Fruit fly (Drosophila melanogaster) whole organism, embryonic: ENCODE measurements around the gene CG15894.

Source experiments
- B-H1 ChIP-seq: fragments of 200-800 bp; sonication (Bioruptor generic); IDR thresholded peaks from 3 replicates; pipeline ENCODE4 v1.3.6; 2022; ENCODE audit warnings: missing biosample characterization, missing genetic modification characterization
- BEAF-32 ChIP-seq: fragments of 200-800 bp; sonication (Bioruptor generic); optimal IDR thresholded peaks from 3 replicates; lab custom pipeline; 2017; ENCODE audit warnings: missing biosample characterization, missing genetic modification characterization, mild to moderate bottlenecking, moderate library complexity, missing genetic modification reagents
- Bgb ChIP-seq: fragments of 200-800 bp; sonication (Bioruptor generic); IDR thresholded peaks from 2 replicates; pipeline ENCODE4 v1.3.6; 2022; ENCODE audit warnings: missing biosample characterization, missing genetic modification characterization; ENCODE audit not compliant: partially characterized antibody
- CG1024 ChIP-seq: fragments of 200-800 bp; sonication (Bioruptor generic); IDR thresholded peaks from 2 replicates; pipeline ENCODE4 v1.3.6; 2022; ENCODE audit warnings: missing biosample characterization, missing genetic modification characterization
- CG10543 ChIP-seq: fragments of 200-800 bp; sonication (Bioruptor generic); optimal IDR thresholded peaks from 3 replicates; lab custom pipeline; 2017; ENCODE audit warnings: missing biosample characterization, mild to moderate bottlenecking, missing genetic modification characterization, moderate library complexity
- CG11085 ChIP-seq: fragments of 200-800 bp; sonication (Bioruptor generic); IDR thresholded peaks from 2 replicates; pipeline ENCODE4 v1.3.6; 2022; ENCODE audit warnings: missing biosample characterization, missing genetic modification characterization
- CG12391 ChIP-seq: fragments of 200-800 bp; sonication (Bioruptor generic); optimal IDR thresholded peaks from 3 replicates; lab custom pipeline; 2018; ENCODE audit warnings: missing biosample characterization, mild to moderate bottlenecking, missing genetic modification characterization, moderate library complexity
- CG14667 ChIP-seq: fragments of 200-800 bp; sonication (Bioruptor generic); IDR thresholded peaks from 2 replicates; pipeline ENCODE4 v1.3.6; 2022; ENCODE audit warnings: missing biosample characterization, missing genetic modification characterization
- CG15479 ChIP-seq: fragments of 200-800 bp; sonication (Bioruptor generic); optimal IDR thresholded peaks from 3 replicates; lab custom pipeline; 2019; ENCODE audit warnings: missing biosample characterization, mild to moderate bottlenecking, missing genetic modification characterization, moderate library complexity
- CG15514 ChIP-seq: fragments of 200-800 bp; sonication (Bioruptor generic); optimal IDR thresholded peaks from 3 replicates; lab custom pipeline; 2017; ENCODE audit warnings: missing biosample characterization, missing genetic modification characterization, mild to moderate bottlenecking, moderate library complexity, missing genetic modification reagents
- CG15601 ChIP-seq: fragments of 200-800 bp; sonication (Bioruptor generic); optimal IDR thresholded peaks from 3 replicates; lab custom pipeline; 2019; ENCODE audit warnings: missing biosample characterization, mild to moderate bottlenecking, missing genetic modification characterization, moderate library complexity
- CG17359 ChIP-seq: fragments of 200-800 bp; sonication (Bioruptor generic); optimal IDR thresholded peaks from 3 replicates; lab custom pipeline; 2018; ENCODE audit warnings: missing biosample characterization, mild to moderate bottlenecking, missing genetic modification characterization, moderate library complexity
- CG2199 ChIP-seq: fragments of 200-800 bp; sonication (Bioruptor generic); IDR thresholded peaks from 3 replicates; pipeline ENCODE4 v1.3.6; 2022; ENCODE audit warnings: missing biosample characterization, missing genetic modification characterization
- CG2678 ChIP-seq: fragments of 200-800 bp; sonication (Bioruptor generic); optimal IDR thresholded peaks from 3 replicates; lab custom pipeline; 2019; ENCODE audit warnings: missing biosample characterization, mild to moderate bottlenecking, missing genetic modification characterization, moderate library complexity
- CG31441 ChIP-seq: fragments of 200-800 bp; sonication (Bioruptor generic); IDR thresholded peaks from 2 replicates; pipeline ENCODE4 v1.3.6; 2022; ENCODE audit warnings: missing biosample characterization, missing genetic modification characterization
- CG7357 ChIP-seq: fragments of 200-800 bp; sonication (Bioruptor generic); IDR thresholded peaks from 3 replicates; pipeline ENCODE4 v1.3.6; 2022; ENCODE audit warnings: missing biosample characterization, missing genetic modification characterization
- CG7987 ChIP-seq: fragments of 200-800 bp; sonication (Bioruptor generic); optimal IDR thresholded peaks from 2 replicates; lab custom pipeline; 2018; ENCODE audit warnings: missing biosample characterization, mild to moderate bottlenecking, missing genetic modification characterization, moderate library complexity
- Drgx ChIP-seq: fragments of 200-800 bp; sonication (Bioruptor generic); IDR thresholded peaks from 2 replicates; pipeline ENCODE4 v1.3.6; 2022; ENCODE audit warnings: missing biosample characterization, missing genetic modification characterization
- HLH4C ChIP-seq: fragments of 200-800 bp; sonication (Bioruptor generic); IDR thresholded peaks from 3 replicates; pipeline ENCODE4 v1.3.6; 2022; ENCODE audit warnings: missing biosample characterization, missing genetic modification characterization; ENCODE audit not compliant: partially characterized antibody
- MTF-1 ChIP-seq: fragments of 200-800 bp; sonication (Bioruptor generic); optimal IDR thresholded peaks from 2 replicates; lab custom pipeline; 2018; ENCODE audit warnings: missing biosample characterization, mild to moderate bottlenecking, missing genetic modification characterization, borderline replicate concordance
- Mes4 ChIP-seq: fragments of 200-800 bp; sonication (Bioruptor generic); optimal IDR thresholded peaks from 2 replicates; lab custom pipeline; 2016; ENCODE audit warnings: missing biosample characterization, missing genetic modification characterization
- NC2α ChIP-seq: fragments of 200-800 bp; sonication (Bioruptor generic); optimal IDR thresholded peaks from 2 replicates; lab custom pipeline; 2016; ENCODE audit warnings: missing biosample characterization, missing genetic modification characterization
- Scr ChIP-seq: fragments of 200-800 bp; sonication (Bioruptor generic); IDR thresholded peaks from 2 replicates; pipeline ENCODE4 v1.3.6; 2022; ENCODE audit warnings: missing biosample characterization, missing genetic modification characterization; ENCODE audit not compliant: partially characterized antibody
- Sin3A ChIP-seq: fragments of >200 bp; optimal IDR thresholded peaks from 2 replicates; lab custom pipeline; 2018
- Sry-δ ChIP-seq: fragments of 200-800 bp; sonication (Bioruptor generic); optimal IDR thresholded peaks from 2 replicates; lab custom pipeline; 2016; ENCODE audit warnings: missing biosample characterization, missing genetic modification characterization
- Tbp ChIP-seq: fragments of >200 bp; optimal IDR thresholded peaks from 2 replicates; lab custom pipeline; 2018; ENCODE audit warnings: missing biosample characterization, missing genetic modification characterization
- bcd ChIP-seq: fragments of 200-800 bp; sonication (Bioruptor generic); optimal IDR thresholded peaks from 2 replicates; lab custom pipeline; 2017; ENCODE audit warnings: missing biosample characterization, mild to moderate bottlenecking, missing genetic modification characterization
- bowl ChIP-seq: fragments of 200-800 bp; sonication (Bioruptor generic); IDR thresholded peaks from 2 replicates; pipeline ENCODE4 v1.3.6; 2022; ENCODE audit warnings: missing biosample characterization, missing genetic modification characterization
- cg ChIP-seq: fragments of 200-800 bp; sonication (Bioruptor generic); optimal IDR thresholded peaks from 3 replicates; lab custom pipeline; 2019; ENCODE audit warnings: missing biosample characterization, mild to moderate bottlenecking, missing genetic modification characterization, moderate library complexity
- chinmo ChIP-seq: fragments of 200-800 bp; sonication (Bioruptor generic); IDR thresholded peaks from 4 replicates; pipeline ENCODE4 v1.3.6; 2022; ENCODE audit warnings: missing biosample characterization, missing genetic modification characterization; ENCODE audit not compliant: partially characterized antibody
- croc ChIP-seq: fragments of 200-800 bp; sonication (Bioruptor generic); conservative IDR thresholded peaks from 3 replicates; pipeline ENCODE4 v1.3.6; 2022; ENCODE audit warnings: missing biosample characterization, missing genetic modification characterization
- crp ChIP-seq, 2 experiments: fragments of 200-800 bp; sonication (Bioruptor generic); optimal IDR thresholded peaks; 2 replicates in 1 of 2; 3 replicates in 1 of 2; lab custom pipeline; 2017; ENCODE audit warnings: missing biosample characterization in 2 of 2, missing genetic modification characterization in 2 of 2, mild to moderate bottlenecking in 1 of 2, moderate library complexity in 1 of 2
- ems ChIP-seq: fragments of 200-800 bp; sonication (Bioruptor generic); optimal IDR thresholded peaks from 3 replicates; lab custom pipeline; 2016; ENCODE audit warnings: missing biosample characterization, missing genetic modification characterization
- eyg ChIP-seq: fragments of 200-800 bp; sonication (Bioruptor generic); optimal IDR thresholded peaks from 3 replicates; lab custom pipeline; 2016; ENCODE audit warnings: missing biosample characterization, missing genetic modification characterization
- fd3F ChIP-seq: fragments of 200-800 bp; sonication (Bioruptor generic); optimal IDR thresholded peaks from 2 replicates; lab custom pipeline; 2018; ENCODE audit warnings: missing biosample characterization, mild to moderate bottlenecking, missing genetic modification characterization, moderate library complexity
- gfzf ChIP-seq: fragments of 200-800 bp; sonication (Bioruptor generic); optimal IDR thresholded peaks from 2 replicates; lab custom pipeline; 2016; ENCODE audit warnings: missing biosample characterization, mild to moderate bottlenecking, missing genetic modification characterization, moderate library complexity
- insv ChIP-seq, 2 experiments: fragments of 200-800 bp; sonication (Bioruptor generic); optimal IDR thresholded peaks; 3 replicates each; lab custom pipeline; 2016 to 2018; ENCODE audit warnings: missing biosample characterization in 2 of 2, missing genetic modification characterization in 2 of 2
- inv ChIP-seq: fragments of 200-800 bp; sonication (Bioruptor generic); IDR thresholded peaks from 2 replicates; pipeline ENCODE4 v1.3.6; 2022; ENCODE audit warnings: missing biosample characterization, missing genetic modification characterization; ENCODE audit not compliant: partially characterized antibody
- nerfin-1 ChIP-seq: fragments of 200-800 bp; sonication (Bioruptor generic); optimal IDR thresholded peaks from 3 replicates; lab custom pipeline; 2019; ENCODE audit warnings: missing biosample characterization, mild to moderate bottlenecking, missing genetic modification characterization, moderate library complexity
- nom ChIP-seq: fragments of 200-800 bp; sonication (Bioruptor generic); optimal IDR thresholded peaks from 2 replicates; lab custom pipeline; 2017; ENCODE audit warnings: missing biosample characterization, missing genetic modification characterization, mild to moderate bottlenecking, moderate library complexity, missing genetic modification reagents
- pb ChIP-seq: fragments of 200-800 bp; sonication (Bioruptor generic); optimal IDR thresholded peaks from 3 replicates; lab custom pipeline; 2016; ENCODE audit warnings: missing biosample characterization, missing genetic modification characterization
- pho ChIP-seq: fragments of 200-800 bp; sonication (Bioruptor generic); optimal IDR thresholded peaks from 2 replicates; lab custom pipeline; 2016; ENCODE audit warnings: missing biosample characterization, missing genetic modification characterization
- phol ChIP-seq: fragments of 200-800 bp; sonication (Bioruptor generic); optimal IDR thresholded peaks from 3 replicates; lab custom pipeline; 2018; ENCODE audit warnings: missing biosample characterization, mild to moderate bottlenecking, missing genetic modification characterization, moderate library complexity
- pzg ChIP-seq: fragments of 200-800 bp; sonication (Bioruptor generic); optimal IDR thresholded peaks from 3 replicates; lab custom pipeline; 2018; ENCODE audit warnings: missing biosample characterization, mild to moderate bottlenecking, missing genetic modification characterization, moderate library complexity
- sima ChIP-seq: fragments of 200-800 bp; sonication (Bioruptor generic); optimal IDR thresholded peaks from 2 replicates; lab custom pipeline; 2016; ENCODE audit warnings: missing biosample characterization, missing genetic modification characterization
- twi ChIP-seq: fragments of 200-800 bp; optimal IDR thresholded peaks from 2 replicates; lab custom pipeline; 2019; ENCODE audit warnings: missing biosample characterization, mild to moderate bottlenecking, missing genetic modification characterization, moderate library complexity
- vvl ChIP-seq: fragments of 200-800 bp; sonication (Bioruptor generic); IDR thresholded peaks from 2 replicates; pipeline ENCODE4 v1.3.6; 2022; ENCODE audit warnings: missing biosample characterization, missing genetic modification characterization

The CG15894 gene

dm6 chrX:6278879-6279628 is 30.0 kb upstream of the CG15894 start (continued):
- peak; percentile 87 for TF ChIP-seq cg
- peak; percentile 15 for TF ChIP-seq Sin3A (lab: Kevin White, UChicago)
- no peak for TF ChIP-seq vvl (GFP tag; lab: Robert Waterston, UW)
- peak; percentile 51 for TF ChIP-seq Mes4 (GFP tag; lab: Kevin White, UChicago)
- peak; percentile 12 for TF ChIP-seq bcd (GFP tag; lab: Kevin White, UChicago)
- TF ChIP-seq nerfin-1 (tag; lab: Kevin White, UChicago), result peak; percentile 25
- peak; percentile 24; the same call in 1 of the 2 replicates for TF ChIP-seq CG1024 (GFP tag; lab: Robert Waterston, UW)
- TF ChIP-seq gfzf, result peak; percentile 32
- peak; percentile 24 for TF ChIP-seq CG15514
- no peak for TF ChIP-seq fd3F (GFP tag; lab: Kevin White, UChicago)
- no peak for TF ChIP-seq ems (GFP tag; lab: Kevin White, UChicago)
- TF ChIP-seq CG2678, result no peak
- peak in 1 of 2 experiments; percentile 49 for TF ChIP-seq insv (GFP tag; optimal IDR thresholded peaks at IDR 0.05; lab: Kevin White, UChicago)
- TF ChIP-seq phol (tag; lab: Kevin White, UChicago), result peak; percentile 33
- peak; percentile 31; the same call in 1 of the 2 replicates for TF ChIP-seq CG31441
- TF ChIP-seq pb (GFP tag; lab: Kevin White, UChicago), result peak; percentile 19
- no peak for TF ChIP-seq CG14667 (GFP tag; lab: Robert Waterston, UW)
- TF ChIP-seq CG15601, result peak; percentile 23
- peak; percentile 94 for TF ChIP-seq Tbp (GFP tag; lab: Kevin White, UChicago)
- TF ChIP-seq pzg (GFP tag; lab: Kevin White, UChicago), result peak; percentile 43
- no peak for TF ChIP-seq croc (GFP tag; lab: Robert Waterston, UW)
- TF ChIP-seq twi (tag; lab: Kevin White, UChicago), result peak; percentile 55
- peak; percentile 48 for TF ChIP-seq BEAF-32
- 0 out of 3 replicates have a peak, but pooled peaks have one; percentile 43 for TF ChIP-seq HLH4C
- peak; percentile 58 for TF ChIP-seq CG10543 (GFP tag; lab: Kevin White, UChicago)
- peak; percentile 18; the same call in 1 of the 2 replicates for TF ChIP-seq inv (GFP tag; lab: Robert Waterston, UW)
- no peak for TF ChIP-seq CG11085
- TF ChIP-seq sima (GFP tag; lab: Kevin White, UChicago), result no peak
- TF ChIP-seq Sry-δ (GFP tag; lab: Kevin White, UChicago), result peak; percentile 25
- TF ChIP-seq eyg (GFP tag; lab: Kevin White, UChicago), result no peak
- no peak for TF ChIP-seq CG7357 (GFP tag; lab: Robert Waterston, UW)
- TF ChIP-seq chinmo (GFP tag; lab: Robert Waterston, UW), result 0 out of 4 replicates have a peak, but pooled peaks have one; percentile 62
- peak; percentile 9 for TF ChIP-seq nom (GFP tag; lab: Kevin White, UChicago)
- no peak for TF ChIP-seq B-H1 (GFP tag; lab: Robert Waterston, UW)
- TF ChIP-seq pho (GFP tag; lab: Kevin White, UChicago), result peak; percentile 30
- peak; percentile 44 for TF ChIP-seq CG17359 (tag; lab: Kevin White, UChicago)
- TF ChIP-seq CG15479, result peak; percentile 56
- no peak for TF ChIP-seq bowl (GFP tag; lab: Robert Waterston, UW)
- peak; percentile 35; the same call in 1 of the 2 replicates for TF ChIP-seq Bgb (GFP tag; lab: Robert Waterston, UW)
- peak in 1 of 2 experiments; percentile 75 for TF ChIP-seq crp (GFP tag; optimal IDR thresholded peaks at IDR 0.05; lab: Kevin White, UChicago)
- TF ChIP-seq CG7987 (GFP tag; lab: Kevin White, UChicago), result peak; percentile 19
- TF ChIP-seq Scr (GFP tag; lab: Robert Waterston, UW), result 0 out of 2 replicates have a peak, but pooled peaks have one; percentile 38
- peak; percentile 18 for TF ChIP-seq MTF-1 (GFP tag; lab: Kevin White, UChicago)
- peak; percentile 6 for TF ChIP-seq CG12391 (tag; lab: Kevin White, UChicago)
- TF ChIP-seq NC2α (GFP tag; lab: Kevin White, UChicago), result peak; percentile 63
- TF ChIP-seq Drgx, result no peak
- 0 out of 3 replicates have a peak, but pooled peaks have one; percentile 46 for TF ChIP-seq CG2199
